Worm (Caenorhabditis elegans): Measurements from ENCODE around the gene cyn-17.

DNA sequence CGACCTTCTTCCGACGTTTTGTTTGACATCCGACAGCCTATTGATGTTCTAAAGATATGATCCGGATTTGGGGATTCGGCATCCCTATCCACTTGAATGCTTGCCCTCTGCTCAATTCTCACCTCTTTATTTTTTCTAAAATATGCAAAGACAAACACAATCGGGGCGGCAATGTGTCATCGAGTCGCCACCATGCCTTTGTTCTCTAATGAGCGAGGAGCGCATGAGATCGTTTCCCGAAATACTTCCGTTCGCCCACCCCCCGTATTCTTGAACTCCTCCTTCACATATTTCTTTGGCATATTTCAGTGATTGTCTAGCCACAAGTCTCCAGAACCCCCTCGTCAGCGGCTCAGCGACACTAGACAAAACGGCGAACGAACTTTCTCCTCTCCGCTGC lies at the start of gene cyn-17:
- TF ChIP-seq ceh-19 (GFP tag; optimal IDR thresholded peaks at IDR 0.05) (no peak), nhr-11 (tag; optimal IDR thresholded peaks at IDR 0.05) (no peak), ceh-45 (GFP tag; IDR thresholded peaks at IDR 0.05) (no peak), ceh-2 (tag; optimal IDR thresholded peaks at IDR 0.05) (no peak), C38D4.7 (GFP tag; optimal IDR thresholded peaks at IDR 0.05) (no peak), tbx-2 (tag; optimal IDR thresholded peaks at IDR 0.05) (no peak), sdc-2 (tag; optimal IDR thresholded peaks at IDR 0.05) (no peak)

Measured in whole organism, late embryonic.